Worm (Caenorhabditis elegans) whole organism, young adult: Measurements from ENCODE around the gene F45E10.2.

Experiments used
- B0019.2 ChIP-seq: fragments of 200-800 bp; sonication (Bioruptor generic); conservative IDR thresholded peaks from 2 replicates; pipeline ENCODE4 v1.3.6; 2022; ENCODE audit warnings: missing genetic modification reagents, missing genetic modification characterization, missing compliant biosample characterization
- C06A6.2 ChIP-seq: fragments of 200-800 bp; sonication (Bioruptor generic); conservative IDR thresholded peaks from 2 replicates; pipeline ENCODE4 v1.3.6; 2022; ENCODE audit warnings: missing genetic modification characterization, missing compliant biosample characterization
- ceh-100 ChIP-seq: fragments of 200-800 bp; sonication (Bioruptor generic); IDR thresholded peaks from 2 replicates; pipeline ENCODE4 v1.3.6; 2022; ENCODE audit warnings: missing genetic modification reagents, missing genetic modification characterization, missing compliant biosample characterization
- nfyb-1 ChIP-seq: fragments of 200-800 bp; sonication (Bioruptor generic); IDR thresholded peaks from 2 replicates; pipeline ENCODE4 v1.3.6; 2022; ENCODE audit warnings: missing genetic modification reagents, missing genetic modification characterization, missing compliant biosample characterization
- snpc-1.1 ChIP-seq: sonication (generic microtip); optimal IDR thresholded peaks from 2 replicates; lab custom pipeline; 2017; ENCODE audit warnings: missing genetic modification characterization, mild to moderate bottlenecking, missing compliant biosample characterization, antibody characterized with exemption, moderate library complexity, missing genotype, missing genetic modification reagents; ENCODE audit not compliant: insufficient read depth
- unc-130 ChIP-seq: sonication (generic microtip); optimal IDR thresholded peaks from 2 replicates; lab custom pipeline; 2016; ENCODE audit warnings: missing genetic modification reagents, missing genetic modification characterization, missing compliant biosample characterization
- ztf-26 ChIP-seq: sonication (generic microtip); optimal IDR thresholded peaks from 2 replicates; lab custom pipeline; 2017; ENCODE audit warnings: missing genetic modification characterization, missing compliant biosample characterization
- ztf-28 ChIP-seq: fragments of 200-800 bp; sonication (Bioruptor generic); IDR thresholded peaks from 2 replicates; pipeline ENCODE4 v1.3.6; 2022; ENCODE audit warnings: missing genetic modification reagents, missing genetic modification characterization, missing compliant biosample characterization
- ztf-3 ChIP-seq: fragments of 200-800 bp; sonication (Bioruptor generic); optimal IDR thresholded peaks from 2 replicates; lab custom pipeline; 2018; ENCODE audit warnings: mild to moderate bottlenecking, missing genetic modification characterization, missing compliant biosample characterization

ce11 chrII:11012532-11013179 lies 42.5 kb downstream of the F45E10.2 start:
- TF ChIP-seq nfyb-1 (GFP tag; lab: Robert Waterston, UW) (no peak), B0019.2 (no peak), C06A6.2 (GFP tag; lab: Robert Waterston, UW) (no peak), ztf-26 (no peak), snpc-1.1 (tag; lab: Kevin White, UChicago) (no peak), ztf-28 (GFP tag; lab: Robert Waterston, UW) (no peak), unc-130 (no peak), ztf-3 (GFP tag; lab: Kevin White, UChicago) (no peak), ceh-100 (GFP tag; lab: Robert Waterston, UW) (no peak)
